Worm (Caenorhabditis elegans): ENCODE measurements around the gene math-40.

- TF ChIP-seq nhr-237 (tag; optimal IDR thresholded peaks at IDR 0.05) (no peak), aha-1 (tag) (no peak), ztf-7 (tag; optimal IDR thresholded peaks at IDR 0.05) (no peak), skn-1 (tag; optimal IDR thresholded peaks at IDR 0.05) (no peak), lin-38 (GFP tag; IDR thresholded peaks at IDR 0.05) (no peak), unc-62 (GFP tag; optimal IDR thresholded peaks at IDR 0.05 in 1 of 2) (no peak), unc-62 (tag; optimal IDR thresholded peaks at IDR 0.05) (no peak), nhr-48 (tag; optimal IDR thresholded peaks at IDR 0.05) (no peak), fos-1 (tag; optimal IDR thresholded peaks at IDR 0.05) (no peak), hlh-30 (tag; optimal IDR thresholded peaks at IDR 0.05; ENCODE audit: insufficient read depth) (no peak), lin-29 (GFP tag; IDR thresholded peaks at IDR 0.05) (no peak), ceh-20 (GFP tag; IDR thresholded peaks at IDR 0.05) (no peak)
Measured at ce11 chrII:1850840-1851294, 20.4 kb downstream of the math-40 start, which contains the start of gene C52E2.3.
